Fruit fly (Drosophila melanogaster): Measurements from ENCODE around the gene CG15760.

CG15760 gene

DNA sequence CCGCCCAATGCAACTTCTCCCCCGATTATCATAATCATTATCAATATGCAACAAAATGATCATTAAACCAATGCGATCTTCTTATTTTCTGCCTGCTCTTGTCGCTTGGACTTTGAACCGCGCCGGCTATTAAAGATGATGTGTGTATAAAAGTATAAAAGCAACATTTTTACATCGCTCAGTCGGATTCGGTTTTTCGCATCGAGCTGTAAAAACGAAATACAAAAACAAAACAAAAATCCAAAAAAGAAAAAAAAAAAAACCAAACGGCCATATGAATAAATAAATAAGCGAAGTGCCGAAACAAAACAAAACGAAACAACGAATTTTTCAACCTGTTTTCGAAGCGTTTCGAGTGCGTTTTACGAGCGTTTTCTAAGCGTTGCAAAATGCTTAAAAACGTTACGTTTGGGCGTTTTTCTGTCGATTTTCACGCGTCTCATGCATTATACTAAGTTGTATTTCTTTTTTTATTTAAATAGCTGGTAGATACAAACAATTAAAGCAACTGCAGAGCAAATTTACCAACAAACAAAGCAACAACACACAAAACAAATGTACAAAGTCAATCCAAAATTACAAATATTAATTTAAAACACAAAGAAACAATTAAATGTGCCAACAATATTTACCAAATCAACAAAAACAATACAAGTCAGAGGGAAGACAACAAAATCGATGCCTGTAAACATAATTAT, 24.7 kb upstream of the CG15760 start:
- TF ChIP-seq Mio (GFP tag; optimal IDR thresholded peaks at IDR 0.05) = no peak
- peak; percentile 58 for TF ChIP-seq Hnf4 (GFP tag; optimal IDR thresholded peaks at IDR 0.05)
- TF ChIP-seq dmrt93B (GFP tag; optimal IDR thresholded peaks at IDR 0.05) = no peak
- TF ChIP-seq ey (GFP tag; optimal IDR thresholded peaks at IDR 0.05) = no peak
- no peak for TF ChIP-seq tai (GFP tag; optimal IDR thresholded peaks at IDR 0.05)
- no peak for TF ChIP-seq Abd-B (GFP tag; optimal IDR thresholded peaks at IDR 0.05)
- no peak for TF ChIP-seq sv (GFP tag; optimal IDR thresholded peaks at IDR 0.05)
- TF ChIP-seq Hr83 (GFP tag; optimal IDR thresholded peaks at IDR 0.05; ENCODE audit: poor library complexity, severe bottlenecking) = no peak
- TF ChIP-seq Myc (optimal IDR thresholded peaks at IDR 0.05) = no peak
- TF ChIP-seq Jra (GFP tag; optimal IDR thresholded peaks at IDR 0.05) = no peak
- no peak for TF ChIP-seq CG32264 (GFP tag; optimal IDR thresholded peaks at IDR 0.05)
- TF ChIP-seq pan (optimal IDR thresholded peaks at IDR 0.05) = no peak
- TF ChIP-seq Dif (GFP tag; optimal IDR thresholded peaks at IDR 0.05; ENCODE audit: partially characterized antibody) = no peak
- peak; percentile 40 for TF ChIP-seq psq (GFP tag; optimal IDR thresholded peaks at IDR 0.05)
- no peak for TF ChIP-seq br (GFP tag; optimal IDR thresholded peaks at IDR 0.05)
- TF ChIP-seq lola (GFP tag; optimal IDR thresholded peaks at IDR 0.05) = no peak
- TF ChIP-seq N (GFP tag; optimal IDR thresholded peaks at IDR 0.05) = no peak
- TF ChIP-seq dl (GFP tag; optimal IDR thresholded peaks at IDR 0.05; ENCODE audit: insufficient read depth in 1 of 2, partially characterized antibody in 2 of 2) = no peak
- TF ChIP-seq CrebA (GFP tag; optimal IDR thresholded peaks at IDR 0.05; ENCODE audit: borderline replicate concordance) = peak; percentile 19
- no peak for TF ChIP-seq Vsx2 (GFP tag; optimal IDR thresholded peaks at IDR 0.05; ENCODE audit: partially characterized antibody)
- TF ChIP-seq Rel (GFP tag; optimal IDR thresholded peaks at IDR 0.05) = no peak
- no peak for TF ChIP-seq Rel (tag; optimal IDR thresholded peaks at IDR 0.05)
- no peak for TF ChIP-seq rgr (GFP tag; optimal IDR thresholded peaks at IDR 0.05)

- TF ChIP-seq Mio (GFP tag; optimal IDR thresholded peaks at IDR 0.05) (no peak), Dif (GFP tag; optimal IDR thresholded peaks at IDR 0.05; ENCODE audit: partially characterized antibody) (no peak), dmrt93B (GFP tag; optimal IDR thresholded peaks at IDR 0.05) (no peak), Hnf4 (GFP tag; optimal IDR thresholded peaks at IDR 0.05) (no peak), Abd-B (GFP tag; optimal IDR thresholded peaks at IDR 0.05) (no peak), Vsx2 (GFP tag; optimal IDR thresholded peaks at IDR 0.05; ENCODE audit: partially characterized antibody) (no peak), ey (GFP tag; optimal IDR thresholded peaks at IDR 0.05) (no peak), psq (GFP tag; optimal IDR thresholded peaks at IDR 0.05) (no peak), Hr78 (GFP tag; optimal IDR thresholded peaks at IDR 0.05) (no peak), CG9705 (GFP tag; optimal IDR thresholded peaks at IDR 0.05) (no peak), dl (GFP tag; optimal IDR thresholded peaks at IDR 0.05; ENCODE audit: insufficient read depth in 1 of 2, partially characterized antibody in 2 of 2) (no peak), N (GFP tag; optimal IDR thresholded peaks at IDR 0.05) (no peak)
Measured at dm6 chrX:13646175-13646574, 23.3 kb upstream of the CG15760 start.

dm6 chrX:13648819-13649218, 20.7 kb upstream of the CG15760 start:
- no peak for TF ChIP-seq fru (GFP tag; optimal IDR thresholded peaks at IDR 0.05)
- no peak for TF ChIP-seq Sp1 (GFP tag; optimal IDR thresholded peaks at IDR 0.05)
- TF ChIP-seq Rel (GFP tag; optimal IDR thresholded peaks at IDR 0.05) = no peak
- TF ChIP-seq Rel (tag; optimal IDR thresholded peaks at IDR 0.05) = no peak
- no peak for TF ChIP-seq psq (GFP tag; optimal IDR thresholded peaks at IDR 0.05)
- TF ChIP-seq usp (GFP tag; optimal IDR thresholded peaks at IDR 0.05) = no peak
- TF ChIP-seq Jra (GFP tag; optimal IDR thresholded peaks at IDR 0.05) = no peak
- no peak for TF ChIP-seq CG9705 (GFP tag; optimal IDR thresholded peaks at IDR 0.05)
- no peak for TF ChIP-seq tai (GFP tag; optimal IDR thresholded peaks at IDR 0.05)
- TF ChIP-seq Hr83 (GFP tag; optimal IDR thresholded peaks at IDR 0.05; ENCODE audit: poor library complexity, severe bottlenecking) = no peak
- no peak for TF ChIP-seq CrebA (GFP tag; optimal IDR thresholded peaks at IDR 0.05; ENCODE audit: borderline replicate concordance)
- TF ChIP-seq foxo (GFP tag; optimal IDR thresholded peaks at IDR 0.05) = no peak
- TF ChIP-seq Dif (GFP tag; optimal IDR thresholded peaks at IDR 0.05; ENCODE audit: partially characterized antibody) = no peak
- no peak for TF ChIP-seq Hr78 (GFP tag; optimal IDR thresholded peaks at IDR 0.05)

DNA sequence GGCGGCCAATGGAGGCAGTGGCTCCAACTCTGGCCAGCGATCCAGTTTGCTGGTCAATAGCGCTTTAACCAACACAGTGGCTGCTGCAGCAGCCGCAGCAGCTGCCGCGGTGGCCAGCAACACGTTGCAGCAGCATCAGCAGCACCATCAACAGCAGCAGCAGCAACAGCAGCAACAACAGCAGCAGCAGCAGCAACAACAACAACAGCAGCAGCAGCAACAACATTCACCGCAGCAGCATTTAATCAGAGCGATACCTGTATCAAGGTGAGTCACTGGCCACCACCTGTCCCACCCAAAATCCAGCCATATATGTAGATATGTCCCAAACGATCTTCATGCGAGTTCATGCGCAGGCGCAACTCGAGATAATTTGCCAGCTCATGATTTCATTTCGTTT, 19.7 kb upstream of the CG15760 start:
- no peak for TF ChIP-seq tai (GFP tag; optimal IDR thresholded peaks at IDR 0.05)
- TF ChIP-seq Dfd (GFP tag; optimal IDR thresholded peaks at IDR 0.05) = peak; percentile 84
- TF ChIP-seq Hnf4 (GFP tag; optimal IDR thresholded peaks at IDR 0.05) = no peak
- no peak for TF ChIP-seq Hr78 (GFP tag; optimal IDR thresholded peaks at IDR 0.05)

- no peak for TF ChIP-seq Dif (GFP tag; optimal IDR thresholded peaks at IDR 0.05; ENCODE audit: partially characterized antibody)
- no peak for TF ChIP-seq Rel (GFP tag; optimal IDR thresholded peaks at IDR 0.05)
- TF ChIP-seq Rel (tag; optimal IDR thresholded peaks at IDR 0.05) = peak; percentile 40
Measured at dm6 chrX:13651170-13651569, 18.3 kb upstream of the CG15760 start.
